Fruit fly (Drosophila melanogaster): ENCODE measurements around the gene Cf2.

Gene Cf2

DNA sequence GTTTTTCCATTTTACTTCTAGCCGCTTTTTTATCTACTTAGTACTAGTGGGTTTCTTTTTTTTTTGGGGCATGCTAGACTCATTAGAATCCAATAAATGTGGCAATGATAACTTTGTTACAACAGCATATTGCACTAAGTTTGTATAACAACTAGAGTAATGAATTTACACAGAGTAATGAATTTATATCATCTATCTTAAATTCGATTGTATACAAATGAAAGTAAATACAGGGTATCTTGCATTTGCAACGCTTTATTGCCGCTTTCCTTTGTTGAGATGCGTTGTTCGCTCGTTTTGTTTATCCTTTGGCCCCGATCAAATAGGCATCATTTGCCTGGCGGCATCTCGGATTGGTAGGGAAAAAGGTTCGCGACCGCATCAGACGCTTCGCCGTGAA is 28.1 kb downstream of the Cf2 start (continued):
- no peak for TF ChIP-seq CG10267 (tag; optimal IDR thresholded peaks at IDR 0.05)
- TF ChIP-seq CG6272 (GFP tag; IDR thresholded peaks at IDR 0.05), result no peak
- TF ChIP-seq NC2α (GFP tag; optimal IDR thresholded peaks at IDR 0.05), result no peak
- TF ChIP-seq CG10543 (GFP tag; optimal IDR thresholded peaks at IDR 0.05), result no peak
- no peak for TF ChIP-seq CG13624 (GFP tag; optimal IDR thresholded peaks at IDR 0.05)
- no peak for TF ChIP-seq CG3847 (GFP tag; IDR thresholded peaks at IDR 0.05)
- TF ChIP-seq Myb (GFP tag; optimal IDR thresholded peaks at IDR 0.05), result peak; percentile 10
- TF ChIP-seq CG16813 (GFP tag; IDR thresholded peaks at IDR 0.05; ENCODE audit: partially characterized antibody), result no peak
- no peak for TF ChIP-seq abd-A (tag; optimal IDR thresholded peaks at IDR 0.05)
- no peak for TF ChIP-seq yki (optimal IDR thresholded peaks at IDR 0.05)
- TF ChIP-seq pros (GFP tag; optimal IDR thresholded peaks at IDR 0.05), result no peak
- TF ChIP-seq Sox102F (GFP tag; optimal IDR thresholded peaks at IDR 0.05), result peak; percentile 43
- no peak for TF ChIP-seq CG1647 (GFP tag; optimal IDR thresholded peaks at IDR 0.05)
- no peak for TF ChIP-seq CG33557 (GFP tag; optimal IDR thresholded peaks at IDR 0.05)
- TF ChIP-seq lilli (GFP tag; optimal IDR thresholded peaks at IDR 0.05), result peak; percentile 18
- no peak for TF ChIP-seq CG4820 (GFP tag; optimal IDR thresholded peaks at IDR 0.05)
- no peak for TF ChIP-seq ci (GFP tag; IDR thresholded peaks at IDR 0.05)
- peak; percentile 5 for TF ChIP-seq CG16863 (GFP tag; optimal IDR thresholded peaks at IDR 0.05)
- TF ChIP-seq HHEX (GFP tag; optimal IDR thresholded peaks at IDR 0.05), result no peak
- TF ChIP-seq CG7745 (tag; optimal IDR thresholded peaks at IDR 0.05), result no peak
- 0 out of 2 replicates have a peak, but pooled peaks have one; percentile 23 for TF ChIP-seq Ada2b (GFP tag; IDR thresholded peaks at IDR 0.05)
- TF ChIP-seq CG10565 (GFP tag; optimal IDR thresholded peaks at IDR 0.05), result no peak
- TF ChIP-seq phol (tag; optimal IDR thresholded peaks at IDR 0.05), result peak; percentile 13
- peak in 1 of 2 experiments; percentile 5 for TF ChIP-seq bsh (GFP tag; optimal IDR thresholded peaks at IDR 0.05)
- TF ChIP-seq CG15696 (tag; optimal IDR thresholded peaks at IDR 0.05), result no peak

DNA sequence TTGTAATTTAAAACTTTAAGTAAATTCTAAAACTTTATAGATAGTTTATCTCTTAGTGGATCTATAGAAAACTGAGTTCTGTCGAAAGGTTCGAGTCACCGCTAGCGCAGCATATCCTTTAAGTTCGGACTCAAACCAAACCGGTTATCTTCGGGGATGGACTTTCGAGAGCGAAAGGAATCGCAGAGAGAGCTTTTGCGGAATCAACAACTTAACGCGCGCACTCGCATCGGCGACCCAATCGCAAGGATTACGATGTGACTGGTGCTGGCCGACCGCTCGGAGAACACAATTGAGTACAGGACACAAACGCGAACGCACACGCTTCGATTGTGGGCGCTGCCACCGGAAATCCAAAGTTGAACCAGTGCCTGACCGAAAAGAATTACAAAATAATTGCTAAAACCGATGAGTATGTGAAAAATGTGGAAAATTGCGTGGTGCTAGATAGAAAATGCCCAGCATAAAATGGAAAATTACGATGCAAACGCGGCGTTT is 30.3 kb downstream of the Cf2 start, which contains the start of gene smog:
Gene smog, plus strand, starts transcription at position 260 of the 498 bp plus-strand sequence.
- TF ChIP-seq CG32532 (GFP tag; IDR thresholded peaks at IDR 0.05), result no peak
- no peak for TF ChIP-seq CG10979 (tag; optimal IDR thresholded peaks at IDR 0.05)
- peak; percentile 1 for TF ChIP-seq Nf-YB (GFP tag; optimal IDR thresholded peaks at IDR 0.05)
- peak; percentile 8; the same call in 1 of the 2 replicates for TF ChIP-seq Bgb (GFP tag; IDR thresholded peaks at IDR 0.05; ENCODE audit: partially characterized antibody)
- TF ChIP-seq Ets65A (GFP tag), result peak; percentile 78
- peak; percentile 11 for TF ChIP-seq scrt (GFP tag; optimal IDR thresholded peaks at IDR 0.05)
- no peak for TF ChIP-seq ttk (GFP tag; IDR thresholded peaks at IDR 0.05)
- no peak for TF ChIP-seq NK7.1 (GFP tag; optimal IDR thresholded peaks at IDR 0.05)
- TF ChIP-seq vfl (GFP tag; optimal IDR thresholded peaks at IDR 0.05), result no peak
- peak; percentile 10 for TF ChIP-seq nerfin-1 (tag; optimal IDR thresholded peaks at IDR 0.05)
- peak; percentile 10 for TF ChIP-seq Jarid2 (GFP tag; optimal IDR thresholded peaks at IDR 0.05)
- no peak for TF ChIP-seq oc (tag; optimal IDR thresholded peaks at IDR 0.05)
- TF ChIP-seq HLH4C (GFP tag; IDR thresholded peaks at IDR 0.05; ENCODE audit: partially characterized antibody), result no peak
- TF ChIP-seq Deaf1 (tag; optimal IDR thresholded peaks at IDR 0.05), result peak; percentile 88
- TF ChIP-seq amos (GFP tag; IDR thresholded peaks at IDR 0.05; ENCODE audit: partially characterized antibody), result 0 out of 2 replicates have a peak, but pooled peaks have one; percentile 5
- peak; percentile 51 for TF ChIP-seq grn (GFP tag; optimal IDR thresholded peaks at IDR 0.05)
- TF ChIP-seq pita (GFP tag; optimal IDR thresholded peaks at IDR 0.05), result peak; percentile 41
- TF ChIP-seq Nf-YC (tag; optimal IDR thresholded peaks at IDR 0.05), result peak; percentile 80
- TF ChIP-seq CTCF (GFP tag; optimal IDR thresholded peaks at IDR 0.05), result peak; percentile 43
- TF ChIP-seq cas (GFP tag; IDR thresholded peaks at IDR 0.05), result no peak
- peak; percentile 15 for TF ChIP-seq pzg (GFP tag; optimal IDR thresholded peaks at IDR 0.05)
- TF ChIP-seq zen2 (GFP tag; IDR thresholded peaks at IDR 0.05; ENCODE audit: partially characterized antibody), result no peak
- TF ChIP-seq prd (optimal IDR thresholded peaks at IDR 0.05), result no peak
- TF ChIP-seq prd (GFP tag; IDR thresholded peaks at IDR 0.05), result no peak
- TF ChIP-seq Trl (optimal IDR thresholded peaks at IDR 0.05), result peak in 1 of 2 experiments; percentile 2
- no peak for TF ChIP-seq Trl (GFP tag; optimal IDR thresholded peaks at IDR 0.05)
- no peak for TF ChIP-seq Dad (GFP tag; optimal IDR thresholded peaks at IDR 0.05)
